Worm (Caenorhabditis elegans) whole organism, L1 larva: ENCODE data around the gene hsd-2.
A peak's percentile ranks its signal among the peaks of the same experiment; 100 is the strongest.

Experiments
- C04F5.9 ChIP-seq: sonication (generic microtip); optimal IDR thresholded peaks from 2 replicates; lab custom pipeline; 2016; ENCODE audit warnings: missing genetic modification characterization, missing compliant biosample characterization
- C16A3.4 ChIP-seq: fragments of 150-350 bp; optimal IDR thresholded peaks from 2 replicates; lab custom pipeline; 2014; ENCODE audit warnings: missing biosample characterization, missing genetic modification characterization
- aly-2 ChIP-seq: fragments of 150-350 bp; optimal IDR thresholded peaks from 2 replicates; lab custom pipeline; 2014; ENCODE audit warnings: missing biosample characterization, missing genetic modification characterization
- ama-1 ChIP-seq: fragments of 150-350 bp; optimal IDR thresholded peaks from 2 replicates; lab custom pipeline; 2014
- blmp-1 ChIP-seq: fragments of 150-350 bp; optimal IDR thresholded peaks from 2 replicates; lab custom pipeline; 2014; ENCODE audit warnings: missing biosample characterization, missing genetic modification characterization
- ceh-8 ChIP-seq: fragments of 200-800 bp; sonication (Bioruptor generic); optimal IDR thresholded peaks from 2 replicates; lab custom pipeline; 2018; ENCODE audit warnings: mild to moderate bottlenecking, missing genetic modification characterization, moderate library complexity, missing compliant biosample characterization
- ceh-82 ChIP-seq, 3 experiments: fragments of 150-350 bp in 1 of 3; sonication (generic microtip) in 2 of 3; optimal IDR thresholded peaks; 2 replicates each; lab custom pipeline; 2014 to 2017; ENCODE audit warnings: missing biosample characterization in 3 of 3, missing genetic modification characterization in 3 of 3
- ceh-88 ChIP-seq: fragments of 200-800 bp; sonication (Bioruptor generic); IDR thresholded peaks from 2 replicates; pipeline ENCODE4 v1.3.6; 2022; ENCODE audit warnings: missing genetic modification characterization, missing compliant biosample characterization
- ceh-90 ChIP-seq: sonication (generic microtip); optimal IDR thresholded peaks from 2 replicates; lab custom pipeline; 2016; ENCODE audit warnings: missing genetic modification characterization, missing compliant biosample characterization
- efl-1 ChIP-seq, 4 experiments: fragments of 150-350 bp; optimal IDR thresholded peaks in 3 of 4; peaks in 1 of 4; 1 replicate in 1 of 4; 2 replicates in 3 of 4; lab custom pipeline; 2014; ENCODE audit warnings: missing biosample characterization in 2 of 4, missing genetic modification characterization in 2 of 4, missing genetic modification reagents in 2 of 4
- elt-2 ChIP-seq: sonication (generic microtip); optimal IDR thresholded peaks from 2 replicates; lab custom pipeline; 2016; ENCODE audit warnings: missing genetic modification characterization, mild to moderate bottlenecking, inconsistent platforms, missing compliant biosample characterization, missing genetic modification reagents
- ets-5 ChIP-seq: fragments of 200-800 bp; sonication (Bioruptor generic); IDR thresholded peaks from 2 replicates; pipeline ENCODE4 v1.3.6; 2022; ENCODE audit warnings: missing genetic modification characterization, missing compliant biosample characterization
- fkh-10 ChIP-seq: sonication (generic microtip); optimal IDR thresholded peaks from 2 replicates; lab custom pipeline; 2017; ENCODE audit warnings: missing biosample characterization, missing genetic modification reagents, missing genetic modification characterization
- grh-1 ChIP-seq: fragments of 200-800 bp; sonication (Bioruptor generic); IDR thresholded peaks from 2 replicates; pipeline ENCODE4 v1.3.6; 2022; ENCODE audit warnings: missing genetic modification reagents, missing genetic modification characterization, missing compliant biosample characterization
- hlh-17 ChIP-seq: fragments of 200-800 bp; sonication (Bioruptor generic); optimal IDR thresholded peaks from 2 replicates; lab custom pipeline; 2018; ENCODE audit warnings: missing genetic modification characterization, mild to moderate bottlenecking, missing compliant biosample characterization, moderate library complexity, borderline replicate concordance
- hlh-4 ChIP-seq: sonication (generic microtip); optimal IDR thresholded peaks from 2 replicates; lab custom pipeline; 2016; ENCODE audit warnings: mild to moderate bottlenecking, missing genetic modification characterization, missing compliant biosample characterization
- isw-1 ChIP-seq: fragments of 200-800 bp; sonication (Bioruptor generic); IDR thresholded peaks from 2 replicates; pipeline ENCODE4 v1.3.6; 2022; ENCODE audit warnings: missing genetic modification characterization, missing compliant biosample characterization
- lin-13 ChIP-seq: fragments of 150-350 bp; optimal IDR thresholded peaks from 2 replicates; lab custom pipeline; 2014; ENCODE audit warnings: missing biosample characterization, missing genetic modification reagents, missing genetic modification characterization
- lin-14 ChIP-seq: fragments of 200-800 bp; sonication (Bioruptor generic); optimal IDR thresholded peaks from 2 replicates; lab custom pipeline; 2018; ENCODE audit warnings: mild to moderate bottlenecking, missing genetic modification characterization, moderate library complexity, missing compliant biosample characterization
- lin-35 ChIP-seq, 2 experiments: fragments of 150-350 bp; optimal IDR thresholded peaks; 2 replicates each; lab custom pipeline; 2014; ENCODE audit warnings: missing biosample characterization in 2 of 2, missing genetic modification characterization in 2 of 2, missing genetic modification reagents in 2 of 2
- lin-39 ChIP-seq: fragments of 150-350 bp; optimal IDR thresholded peaks from 2 replicates; lab custom pipeline; 2014; ENCODE audit warnings: missing biosample characterization, missing genetic modification reagents, missing genetic modification characterization
- lsy-2 ChIP-seq, 2 experiments: fragments of 150-350 bp; optimal IDR thresholded peaks; 2 replicates each; lab custom pipeline; 2014; ENCODE audit warnings: missing biosample characterization in 2 of 2, missing genetic modification characterization in 2 of 2
- mdl-1 ChIP-seq, 2 experiments: fragments of 150-350 bp; optimal IDR thresholded peaks; 2 replicates each; lab custom pipeline; 2014 to 2017; ENCODE audit warnings: missing biosample characterization in 2 of 2, missing genetic modification characterization in 2 of 2, inconsistent platforms in 1 of 2
- nhr-12 ChIP-seq: sonication (generic microtip); optimal IDR thresholded peaks from 2 replicates; lab custom pipeline; 2017; ENCODE audit warnings: missing biosample characterization, missing genetic modification characterization
- nhr-237 ChIP-seq: fragments of 150-350 bp; optimal IDR thresholded peaks from 2 replicates; lab custom pipeline; 2014; ENCODE audit warnings: missing biosample characterization, missing genetic modification characterization
- nhr-28 ChIP-seq: fragments of 150-350 bp; optimal IDR thresholded peaks from 2 replicates; lab custom pipeline; 2014; ENCODE audit warnings: missing biosample characterization, missing genetic modification characterization
- nhr-47 ChIP-seq: sonication (generic microtip); optimal IDR thresholded peaks from 2 replicates; lab custom pipeline; 2016; ENCODE audit warnings: mild to moderate bottlenecking, missing genetic modification characterization, moderate library complexity, missing compliant biosample characterization
- nhr-84 ChIP-seq: sonication (generic microtip); optimal IDR thresholded peaks from 2 replicates; lab custom pipeline; 2017; ENCODE audit warnings: missing biosample characterization, missing genetic modification characterization
- nhr-85 ChIP-seq: sonication (generic microtip); peaks from one replicate; lab custom pipeline; 2016; ENCODE audit warnings: missing genetic modification characterization, inconsistent platforms, missing compliant biosample characterization
- nhr-90 ChIP-seq: sonication (generic microtip); optimal IDR thresholded peaks from 2 replicates; lab custom pipeline; 2016; ENCODE audit warnings: mild to moderate bottlenecking, missing genetic modification characterization, missing compliant biosample characterization; ENCODE audit not compliant: poor library complexity
- pag-3 ChIP-seq: sonication (generic microtip); optimal IDR thresholded peaks from 2 replicates; lab custom pipeline; 2017; ENCODE audit warnings: missing genetic modification characterization, mild to moderate bottlenecking, missing compliant biosample characterization, antibody characterized with exemption, borderline replicate concordance; ENCODE audit not compliant: insufficient read depth
- pax-3 ChIP-seq: fragments of 200-800 bp; sonication (Bioruptor generic); optimal IDR thresholded peaks from 2 replicates; lab custom pipeline; 2018; ENCODE audit warnings: mild to moderate bottlenecking, missing genetic modification characterization, moderate library complexity, missing compliant biosample characterization
- rnt-1 ChIP-seq: sonication (generic microtip); optimal IDR thresholded peaks from 2 replicates; lab custom pipeline; 2016; ENCODE audit warnings: mild to moderate bottlenecking, missing genetic modification characterization, moderate library complexity, missing compliant biosample characterization
- skn-1 ChIP-seq: fragments of 150-350 bp; optimal IDR thresholded peaks from 2 replicates; lab custom pipeline; 2014; ENCODE audit warnings: missing biosample characterization, missing genetic modification characterization
- snpc-4 ChIP-seq: fragments of 150-350 bp; optimal IDR thresholded peaks from 2 replicates; lab custom pipeline; 2014; ENCODE audit warnings: missing biosample characterization, missing genetic modification characterization
- sox-4 ChIP-seq: sonication (generic microtip); optimal IDR thresholded peaks from 2 replicates; lab custom pipeline; 2016; ENCODE audit warnings: missing genetic modification characterization, missing compliant biosample characterization
- tbx-2 ChIP-seq: sonication (generic microtip); optimal IDR thresholded peaks from 2 replicates; lab custom pipeline; 2016; ENCODE audit warnings: missing genetic modification characterization, missing compliant biosample characterization
- tlp-1 ChIP-seq: fragments of 150-350 bp; optimal IDR thresholded peaks from 2 replicates; lab custom pipeline; 2014; ENCODE audit warnings: missing biosample characterization, missing genetic modification characterization
- unc-30 ChIP-seq: sonication (generic microtip); optimal IDR thresholded peaks from 2 replicates; lab custom pipeline; 2017; ENCODE audit warnings: missing biosample characterization, missing genetic modification characterization
- unc-98 ChIP-seq: fragments of 200-800 bp; sonication (Bioruptor generic); IDR thresholded peaks from 2 replicates; pipeline ENCODE4 v1.3.6; 2022; ENCODE audit warnings: missing genetic modification characterization, missing compliant biosample characterization
- vab-15 ChIP-seq: sonication (generic microtip); optimal IDR thresholded peaks from 2 replicates; lab custom pipeline; 2017; ENCODE audit warnings: missing genotype, mild to moderate bottlenecking, missing genetic modification characterization, missing compliant biosample characterization
- xbp-1 ChIP-seq: sonication (generic microtip); optimal IDR thresholded peaks from 2 replicates; lab custom pipeline; 2016; ENCODE audit warnings: missing genetic modification characterization, missing compliant biosample characterization
- ztf-11 ChIP-seq, 2 experiments: sonication (generic microtip); optimal IDR thresholded peaks; 2 replicates each; lab custom pipeline; 2016 to 2017; ENCODE audit warnings: missing genetic modification characterization in 2 of 2, missing biosample characterization in 1 of 2, missing compliant biosample characterization in 1 of 2

The hsd-2 gene

ce11 chrX:4971427-4971826 lies 33.6 kb upstream of the hsd-2 start (continued):
- TF ChIP-seq nhr-47 (tag; lab: Kevin White, UChicago), result peak; percentile 40
- TF ChIP-seq grh-1 (GFP tag; lab: Robert Waterston, UW), result 0 out of 2 replicates have a peak, but pooled peaks have one; percentile 34
- no peak for TF ChIP-seq unc-30 (tag; lab: Kevin White, UChicago)
- TF ChIP-seq nhr-12 (tag; lab: Kevin White, UChicago), result no peak
- TF ChIP-seq sox-4 (tag; lab: Kevin White, UChicago), result no peak
- TF ChIP-seq elt-2 (tag; lab: Kevin White, UChicago), result no peak
- TF ChIP-seq pag-3 (tag; lab: Kevin White, UChicago), result no peak
- TF ChIP-seq ceh-88 (GFP tag; lab: Robert Waterston, UW), result no peak
- TF ChIP-seq unc-98 (GFP tag; lab: Robert Waterston, UW), result no peak
- TF ChIP-seq C16A3.4 (tag; lab: Kevin White, UChicago), result no peak
- no peak for TF ChIP-seq nhr-237
- TF ChIP-seq ceh-82 (tag; optimal IDR thresholded peaks at IDR 0.05; lab: Kevin White, UChicago), result peak in 1 of 3 experiments; percentile 46
- peak in 1 of 2 experiments; percentile 72 for TF ChIP-seq mdl-1 (tag; optimal IDR thresholded peaks at IDR 0.05; lab: Kevin White, UChicago)
- no peak for TF ChIP-seq C04F5.9
- no peak for TF ChIP-seq fkh-10 (GFP tag; lab: Kevin White, UChicago)
- TF ChIP-seq efl-1 (optimal IDR thresholded peaks at IDR 0.05; lab: Kevin White, UChicago), result peak; percentile 26 to 40
- peak in 1 of 2 experiments; percentile 76 for TF ChIP-seq efl-1 (GFP tag; optimal IDR thresholded peaks at IDR 0.05 in 1 of 2; lab: Kevin White, UChicago)
- TF ChIP-seq hlh-17 (GFP tag; lab: Kevin White, UChicago), result no peak
- TF ChIP-seq nhr-28, result no peak
- no peak for TF ChIP-seq lin-39 (tag; lab: Kevin White, UChicago)
- TF ChIP-seq nhr-84 (tag; lab: Kevin White, UChicago), result no peak
- no peak for TF ChIP-seq aly-2
- TF ChIP-seq vab-15 (tag; lab: Kevin White, UChicago), result no peak
- no peak for TF ChIP-seq pax-3
- TF ChIP-seq isw-1 (GFP tag; lab: Robert Waterston, UW), result no peak
- no peak for TF ChIP-seq skn-1 (tag; lab: Kevin White, UChicago)
- TF ChIP-seq snpc-4, result no peak
- no peak for TF ChIP-seq tlp-1 (tag; lab: Kevin White, UChicago)
- peak; percentile 26 for TF ChIP-seq nhr-85 (tag; lab: Kevin White, UChicago)
- no peak for TF ChIP-seq lin-13 (GFP tag; lab: Kevin White, UChicago)
- peak; percentile 91 for TF ChIP-seq lin-14 (GFP tag; lab: Kevin White, UChicago)
- TF ChIP-seq blmp-1, result peak; percentile 8

- TF ChIP-seq rnt-1 (tag; lab: Kevin White, UChicago) (peak; percentile 47), blmp-1 (peak; percentile 91), nhr-85 (tag; lab: Kevin White, UChicago) (peak; percentile 2), tbx-2 (tag; lab: Kevin White, UChicago) (no peak), nhr-90 (tag; lab: Kevin White, UChicago) (no peak), hlh-4 (tag; lab: Kevin White, UChicago) (no peak), ztf-11 (tag; optimal IDR thresholded peaks at IDR 0.05; lab: Kevin White, UChicago) (no peak), ama-1 (no peak), xbp-1 (tag; lab: Kevin White, UChicago) (peak; percentile 20), lsy-2 (tag; optimal IDR thresholded peaks at IDR 0.05; lab: Kevin White, UChicago) (peak in 1 of 2 experiments; percentile 19), ceh-8 (GFP tag; lab: Kevin White, UChicago) (no peak), C04F5.9 (no peak), lin-35 (GFP tag; optimal IDR thresholded peaks at IDR 0.05; lab: Kevin White, UChicago) (no peak), ets-5 (no peak), ceh-90 (tag; lab: Kevin White, UChicago) (no peak), nhr-237 (no peak), aly-2 (no peak)
These were observed 32.9 kb upstream of the hsd-2 start for ce11 chrX:4972039-4972581.
